Worm (Caenorhabditis elegans): ENCODE measurements around the gene srb-16.
"Not testable (repeated sequence)": the region's sequence is repeated elsewhere in the genome, so short reads cannot be mapped to it uniquely, and the experiment has no call there.

Gene srb-16

DNA sequence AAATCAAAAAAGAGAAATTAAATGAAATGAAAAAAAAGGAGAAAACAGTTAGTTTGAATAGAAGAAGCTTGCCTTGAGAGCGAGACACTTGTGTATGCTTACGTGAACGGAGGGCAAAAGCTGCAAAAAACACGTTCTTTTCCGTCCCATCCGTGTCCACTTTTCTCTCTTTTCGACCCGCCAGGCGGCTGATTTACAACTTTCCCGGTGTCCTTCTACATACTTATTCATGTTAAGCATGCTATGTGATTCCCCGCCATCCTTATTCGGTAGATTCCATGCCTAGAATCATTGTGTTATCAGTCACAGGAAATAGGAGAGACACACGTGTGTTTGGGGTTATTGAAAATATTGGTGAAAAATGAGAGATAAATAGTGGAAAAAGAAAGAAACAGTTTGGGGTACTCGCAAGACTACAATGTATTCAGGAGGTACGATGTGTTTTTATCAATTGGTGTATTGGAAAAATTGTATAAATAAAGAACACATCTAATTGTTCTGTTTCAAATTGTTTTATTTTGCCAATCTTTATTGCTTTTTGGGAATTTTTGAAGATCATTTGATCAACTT, 8.7 kb downstream of the srb-16 start, which contains the start of gene nas-29:
Gene nas-29 (minus strand): TSS at position 92 of the 570 bp plus-strand sequence.
- TF ChIP-seq tab-1 (GFP tag; IDR thresholded peaks at IDR 0.05) (no peak), ztf-29 (GFP tag; IDR thresholded peaks at IDR 0.05) (no peak), T22C8.4 (GFP tag; IDR thresholded peaks at IDR 0.05) (no peak), ref-1 (GFP tag; conservative IDR thresholded peaks at IDR 0.05) (no peak), med-1 (GFP tag; optimal IDR thresholded peaks at IDR 0.05; ENCODE audit: insufficient read depth) (no peak), flt-1 (GFP tag; IDR thresholded peaks at IDR 0.05) (no peak), klf-2 (GFP tag; conservative IDR thresholded peaks at IDR 0.05) (no peak)

DNA sequence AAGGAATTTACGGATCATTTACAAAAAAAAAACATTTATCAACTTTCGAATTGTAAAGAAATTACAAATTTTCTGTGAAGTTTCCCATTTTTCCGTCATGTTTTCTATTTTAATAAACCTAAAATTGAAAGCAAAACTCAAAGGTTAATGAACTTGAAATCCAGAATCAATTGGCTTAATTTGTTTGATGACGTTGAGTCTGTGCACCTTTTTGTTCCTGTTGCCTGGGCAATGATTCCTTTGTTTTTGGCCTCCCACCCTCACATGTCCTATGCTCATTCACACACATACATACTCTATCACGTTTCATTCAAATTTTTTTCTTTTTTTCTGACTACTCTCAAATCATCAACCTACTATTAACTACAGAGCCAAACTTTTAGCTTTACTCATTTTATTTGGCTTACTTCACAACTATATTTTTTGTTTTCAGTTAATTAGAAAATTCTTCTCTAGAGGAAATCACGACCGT, 14.4 kb downstream of the srb-16 start, which contains the start of gene F58A6.2:
Gene F58A6.2 (plus strand): TSS at position 422 of the 472 bp plus-strand sequence.
- TF ChIP-seq klf-2 (GFP tag; conservative IDR thresholded peaks at IDR 0.05) (no peak), T22C8.4 (GFP tag; IDR thresholded peaks at IDR 0.05) (no peak), med-1 (GFP tag; optimal IDR thresholded peaks at IDR 0.05; ENCODE audit: insufficient read depth) (no peak), ztf-23 (GFP tag; IDR thresholded peaks at IDR 0.05) (no peak), ref-1 (GFP tag; conservative IDR thresholded peaks at IDR 0.05) (no peak), flt-1 (GFP tag; IDR thresholded peaks at IDR 0.05) (no peak), tab-1 (GFP tag; IDR thresholded peaks at IDR 0.05) (no peak), ztf-29 (GFP tag; IDR thresholded peaks at IDR 0.05) (no peak), cog-1 (tag; optimal IDR thresholded peaks at IDR 0.05) (no peak)

DNA sequence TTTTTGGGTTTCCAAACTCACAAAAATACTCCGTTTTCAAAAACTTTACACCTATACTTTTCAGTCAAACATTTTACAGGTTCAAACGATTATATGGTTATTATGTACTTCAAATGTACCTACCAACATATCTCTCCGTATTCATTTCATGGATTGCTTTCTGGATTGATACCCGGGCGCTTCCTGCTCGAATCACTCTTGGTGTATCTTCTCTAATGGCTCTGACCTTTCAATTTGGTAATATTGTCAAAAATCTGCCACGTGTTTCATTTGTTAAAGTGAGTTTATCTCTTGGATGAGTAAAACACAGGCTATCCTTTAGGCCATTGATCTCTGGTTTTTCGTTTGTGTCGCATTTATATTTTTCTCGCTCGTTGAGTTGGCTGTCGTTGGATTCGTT, 18.9 kb downstream of the srb-16 start:
- no peak for TF ChIP-seq med-1 (GFP tag; optimal IDR thresholded peaks at IDR 0.05; ENCODE audit: insufficient read depth)
- TF ChIP-seq klf-2 (GFP tag; conservative IDR thresholded peaks at IDR 0.05), result no peak
- no peak for TF ChIP-seq flt-1 (GFP tag; IDR thresholded peaks at IDR 0.05)
- no peak for TF ChIP-seq ztf-29 (GFP tag; IDR thresholded peaks at IDR 0.05)

DNA sequence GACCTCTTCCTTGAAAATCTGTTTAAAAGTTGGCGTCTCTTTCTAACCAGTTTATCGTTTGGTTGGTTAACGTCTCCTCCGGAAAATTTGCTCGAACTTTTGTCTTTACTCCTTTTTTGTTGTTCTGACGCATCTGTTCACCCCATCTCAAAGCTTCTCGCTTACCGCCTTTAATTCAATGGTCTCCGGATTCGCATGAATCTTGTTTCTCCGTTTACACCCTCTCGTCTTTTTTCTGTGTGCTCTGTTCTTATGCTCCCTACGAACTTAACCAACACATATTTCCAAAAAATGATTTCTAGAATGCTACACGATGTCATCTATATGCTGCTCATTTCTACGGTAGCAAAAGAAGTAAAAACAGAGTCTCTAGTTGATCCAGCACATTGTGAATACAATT, 20.6 kb downstream of the srb-16 start, which contains the start of gene lgc-56:
Gene lgc-56 (plus strand): TSS at position 301 of the 400 bp plus-strand sequence.
- no peak for TF ChIP-seq ztf-29 (GFP tag; IDR thresholded peaks at IDR 0.05)
- no peak for TF ChIP-seq ref-1 (GFP tag; conservative IDR thresholded peaks at IDR 0.05)
- TF ChIP-seq tab-1 (GFP tag; IDR thresholded peaks at IDR 0.05), result no peak
- no peak for TF ChIP-seq med-1 (GFP tag; optimal IDR thresholded peaks at IDR 0.05; ENCODE audit: insufficient read depth)
- no peak for TF ChIP-seq cog-1 (tag; optimal IDR thresholded peaks at IDR 0.05)
- no peak for TF ChIP-seq T22C8.4 (GFP tag; IDR thresholded peaks at IDR 0.05)
- TF ChIP-seq flt-1 (GFP tag; IDR thresholded peaks at IDR 0.05), result no peak
- TF ChIP-seq klf-2 (GFP tag; conservative IDR thresholded peaks at IDR 0.05), result no peak
- no peak for TF ChIP-seq ztf-23 (GFP tag; IDR thresholded peaks at IDR 0.05)

DNA sequence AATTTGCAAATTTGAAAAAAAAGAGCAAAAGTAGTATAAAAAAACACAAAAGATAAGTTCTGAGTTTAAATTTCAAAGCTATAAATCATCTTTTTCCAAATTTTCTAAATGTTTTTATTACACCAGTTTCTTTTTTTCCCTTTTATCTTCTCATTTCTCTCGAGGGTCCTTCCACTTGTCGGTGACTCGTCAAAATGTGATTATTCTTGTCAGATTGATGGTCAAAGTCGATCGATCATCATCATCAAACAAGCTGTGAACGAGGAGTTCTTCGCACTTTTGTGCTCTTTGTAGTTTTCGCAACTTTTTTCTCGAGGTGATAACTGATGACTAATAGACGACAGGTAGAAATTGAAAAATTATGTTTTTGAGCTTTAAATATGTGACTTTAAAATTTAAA, 30.1 kb downstream of the srb-16 start:
- TF ChIP-seq ref-1 (GFP tag; conservative IDR thresholded peaks at IDR 0.05), result no peak
- no peak for TF ChIP-seq tab-1 (GFP tag; IDR thresholded peaks at IDR 0.05)
- TF ChIP-seq ztf-29 (GFP tag; IDR thresholded peaks at IDR 0.05), result no peak
- no peak for TF ChIP-seq ztf-23 (GFP tag; IDR thresholded peaks at IDR 0.05)
- TF ChIP-seq klf-2 (GFP tag; conservative IDR thresholded peaks at IDR 0.05), result no peak
- TF ChIP-seq flt-1 (GFP tag; IDR thresholded peaks at IDR 0.05), result no peak
- no peak for TF ChIP-seq med-1 (GFP tag; optimal IDR thresholded peaks at IDR 0.05; ENCODE audit: insufficient read depth)
- no peak for TF ChIP-seq cog-1 (tag; optimal IDR thresholded peaks at IDR 0.05)

DNA sequence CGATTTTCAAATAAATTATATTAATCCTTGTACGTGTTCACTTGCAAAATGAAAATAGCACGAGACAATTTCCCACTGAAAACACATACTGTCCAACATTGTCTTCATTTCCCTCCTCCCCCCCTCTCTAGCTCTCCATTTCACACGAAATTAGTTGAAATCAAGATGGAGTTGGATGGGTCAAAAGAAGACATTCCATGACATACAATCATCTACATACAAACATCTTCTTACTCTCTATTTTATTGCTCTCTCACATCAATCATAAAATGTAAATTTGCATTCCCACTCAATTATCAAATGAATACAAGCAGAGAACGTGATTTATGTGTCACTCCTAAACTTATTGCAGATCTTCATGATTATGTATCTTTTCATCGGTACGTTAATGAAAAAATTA, 35.0 kb downstream of the srb-16 start, which contains the start of gene srsy-1:
Gene srsy-1 (plus strand): TSS at position 301 of the 400 bp plus-strand sequence.
- TF ChIP-seq ztf-29 (GFP tag; IDR thresholded peaks at IDR 0.05) (no peak), tab-1 (GFP tag; IDR thresholded peaks at IDR 0.05) (no peak), T22C8.4 (GFP tag; IDR thresholded peaks at IDR 0.05) (no peak), flt-1 (GFP tag; IDR thresholded peaks at IDR 0.05) (no peak), klf-2 (GFP tag; conservative IDR thresholded peaks at IDR 0.05) (no peak), ztf-23 (GFP tag; IDR thresholded peaks at IDR 0.05) (no peak), ref-1 (GFP tag; conservative IDR thresholded peaks at IDR 0.05) (no peak), cog-1 (tag; optimal IDR thresholded peaks at IDR 0.05) (no peak), med-1 (GFP tag; optimal IDR thresholded peaks at IDR 0.05; ENCODE audit: insufficient read depth) (no peak)

DNA sequence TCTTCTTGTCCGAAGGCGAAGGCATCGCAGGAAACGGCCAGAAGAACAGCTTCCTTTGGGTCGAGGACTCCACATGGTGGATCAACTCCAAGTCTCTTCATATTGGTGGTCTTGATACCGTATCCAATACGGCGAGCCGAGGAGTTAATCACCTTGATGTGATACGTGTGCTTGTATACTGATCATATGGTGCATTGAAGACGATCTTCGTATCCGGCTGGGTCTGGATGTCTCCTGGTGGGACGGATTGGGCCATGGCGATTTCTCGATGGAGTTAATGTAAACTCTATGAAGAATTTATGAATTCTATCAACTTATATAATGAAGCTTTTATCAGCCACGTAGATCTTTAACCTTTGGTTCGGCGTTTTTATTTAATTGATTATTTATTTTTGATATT, 35.5 kb downstream of the srb-16 start, which contains the start of gene msp-74:
Gene msp-74 (minus strand): TSS at position 101 of the 400 bp plus-strand sequence.
- not testable (repeated sequence) for TF ChIP-seq klf-2 (GFP tag; conservative IDR thresholded peaks at IDR 0.05); ztf-29 (GFP tag; IDR thresholded peaks at IDR 0.05); T22C8.4 (GFP tag; IDR thresholded peaks at IDR 0.05)

DNA sequence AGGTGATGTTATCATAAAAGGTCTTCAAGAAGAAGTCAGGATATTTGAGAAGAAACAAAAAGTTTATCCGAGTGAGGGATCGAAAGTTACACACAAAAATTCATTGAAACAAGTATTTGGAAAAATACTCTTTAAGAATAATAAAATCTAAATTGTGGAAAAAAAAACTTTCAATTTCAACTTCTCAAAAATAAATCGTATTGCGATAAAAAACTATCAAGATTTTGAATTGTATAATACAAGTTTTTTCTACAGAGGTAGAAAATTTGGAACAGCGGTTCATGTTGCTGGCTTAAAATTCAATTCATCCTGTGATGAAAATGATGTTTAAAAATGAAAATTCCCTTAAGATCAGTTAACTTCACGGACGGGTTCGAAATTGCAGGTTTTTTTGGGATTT, 38.6 kb downstream of the srb-16 start, which contains the start of gene F09C12.8:
Gene F09C12.8 (plus strand): TSS at position 301 of the 400 bp plus-strand sequence.
- no peak for TF ChIP-seq ref-1 (GFP tag; conservative IDR thresholded peaks at IDR 0.05)
- TF ChIP-seq ztf-29 (GFP tag; IDR thresholded peaks at IDR 0.05), result no peak
- TF ChIP-seq med-1 (GFP tag; optimal IDR thresholded peaks at IDR 0.05; ENCODE audit: insufficient read depth), result no peak
- no peak for TF ChIP-seq flt-1 (GFP tag; IDR thresholded peaks at IDR 0.05)
- no peak for TF ChIP-seq ztf-23 (GFP tag; IDR thresholded peaks at IDR 0.05)
- TF ChIP-seq cog-1 (tag; optimal IDR thresholded peaks at IDR 0.05), result no peak
- TF ChIP-seq klf-2 (GFP tag; conservative IDR thresholded peaks at IDR 0.05), result no peak
- no peak for TF ChIP-seq tab-1 (GFP tag; IDR thresholded peaks at IDR 0.05)
- no peak for TF ChIP-seq T22C8.4 (GFP tag; IDR thresholded peaks at IDR 0.05)

DNA sequence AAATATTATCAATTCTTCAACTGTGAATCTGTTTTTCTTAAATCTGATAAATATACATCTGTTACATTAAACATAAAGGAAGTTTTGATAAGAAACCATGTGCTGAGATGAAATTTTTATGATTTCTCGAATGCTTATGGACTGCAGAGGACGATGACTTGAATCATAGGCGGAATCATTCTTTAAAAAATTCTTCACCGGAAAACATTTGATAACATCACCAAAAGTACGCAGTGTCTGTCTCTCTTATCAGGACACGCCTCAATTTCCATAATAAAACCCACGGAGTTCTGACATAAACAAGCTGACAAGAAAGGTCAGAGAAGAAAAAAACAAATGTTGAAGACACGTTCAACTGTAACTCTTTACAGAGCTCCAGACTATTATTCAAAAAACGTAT, 41.0 kb downstream of the srb-16 start, which contains the start of gene F09C12.2:
Gene F09C12.2 (plus strand): TSS at position 320 of the 400 bp plus-strand sequence.
- TF ChIP-seq ref-1 (GFP tag; conservative IDR thresholded peaks at IDR 0.05) (no peak), ztf-23 (GFP tag; IDR thresholded peaks at IDR 0.05) (no peak), klf-2 (GFP tag; conservative IDR thresholded peaks at IDR 0.05) (no peak), cog-1 (tag; optimal IDR thresholded peaks at IDR 0.05) (no peak), T22C8.4 (GFP tag; IDR thresholded peaks at IDR 0.05) (no peak), tab-1 (GFP tag; IDR thresholded peaks at IDR 0.05) (no peak), flt-1 (GFP tag; IDR thresholded peaks at IDR 0.05) (no peak), ztf-29 (GFP tag; IDR thresholded peaks at IDR 0.05) (no peak), med-1 (GFP tag; optimal IDR thresholded peaks at IDR 0.05; ENCODE audit: insufficient read depth) (no peak)
